Fruit fly (Drosophila melanogaster) whole organism, embryonic: ENCODE data around the gene Cep97.
A peak's percentile ranks its signal among the peaks of the same experiment; 100 is the strongest.

Source experiments
- ATbp ChIP-seq: fragments of 200-800 bp; sonication (Bioruptor generic); optimal IDR thresholded peaks from 2 replicates; lab custom pipeline; 2017; ENCODE audit warnings: missing biosample characterization, mild to moderate bottlenecking, missing genetic modification characterization, missing genetic modification reagents
- Ada2b ChIP-seq: fragments of 200-800 bp; sonication (Bioruptor generic); IDR thresholded peaks from 2 replicates; pipeline ENCODE4 v1.3.6; 2022; ENCODE audit warnings: missing biosample characterization, missing genetic modification characterization
- Asciz ChIP-seq: fragments of 200-800 bp; sonication (Bioruptor generic); optimal IDR thresholded peaks from 2 replicates; lab custom pipeline; 2017; ENCODE audit warnings: missing biosample characterization, mild to moderate bottlenecking, missing genetic modification characterization, missing genetic modification reagents
- Atf6 ChIP-seq: fragments of 200-800 bp; sonication (Bioruptor generic); IDR thresholded peaks from 2 replicates; pipeline ENCODE4 v1.3.6; 2022; ENCODE audit warnings: missing biosample characterization, missing genetic modification characterization
- BtbVII ChIP-seq: fragments of 200-800 bp; sonication (Bioruptor generic); optimal IDR thresholded peaks from 3 replicates; lab custom pipeline; 2017; ENCODE audit warnings: missing biosample characterization, mild to moderate bottlenecking, missing genetic modification characterization
- CG10267 ChIP-seq: fragments of 200-800 bp; sonication (Bioruptor generic); optimal IDR thresholded peaks from 2 replicates; lab custom pipeline; 2018; ENCODE audit warnings: missing biosample characterization, mild to moderate bottlenecking, missing genetic modification characterization, moderate library complexity
- CG11085 ChIP-seq: fragments of 200-800 bp; sonication (Bioruptor generic); IDR thresholded peaks from 2 replicates; pipeline ENCODE4 v1.3.6; 2022; ENCODE audit warnings: missing biosample characterization, missing genetic modification characterization
- CG13624 ChIP-seq: fragments of 200-800 bp; sonication (Bioruptor generic); optimal IDR thresholded peaks from 2 replicates; lab custom pipeline; 2016; ENCODE audit warnings: missing biosample characterization, missing genetic modification characterization
- CG14014 ChIP-seq: fragments of 200-800 bp; sonication (Bioruptor generic); IDR thresholded peaks from 2 replicates; pipeline ENCODE4 v1.3.6; 2022; ENCODE audit warnings: missing biosample characterization, missing genetic modification characterization
- CG15514 ChIP-seq: fragments of 200-800 bp; sonication (Bioruptor generic); optimal IDR thresholded peaks from 3 replicates; lab custom pipeline; 2017; ENCODE audit warnings: missing biosample characterization, missing genetic modification characterization, mild to moderate bottlenecking, moderate library complexity, missing genetic modification reagents
- CG17361 ChIP-seq: fragments of 200-800 bp; sonication (Bioruptor generic); IDR thresholded peaks from 3 replicates; pipeline ENCODE4 v1.3.6; 2022; ENCODE audit warnings: missing biosample characterization, missing genetic modification characterization
- CG17802 ChIP-seq: fragments of 200-800 bp; sonication (Bioruptor generic); optimal IDR thresholded peaks from 2 replicates; lab custom pipeline; 2018; ENCODE audit warnings: missing biosample characterization, mild to moderate bottlenecking, missing genetic modification characterization, moderate library complexity
- CG17829 ChIP-seq: fragments of 200-800 bp; optimal IDR thresholded peaks from 2 replicates; lab custom pipeline; 2019; ENCODE audit warnings: missing biosample characterization, mild to moderate bottlenecking, missing genetic modification characterization, moderate library complexity
- CG1832 ChIP-seq: fragments of 200-800 bp; sonication (Bioruptor generic); optimal IDR thresholded peaks from 2 replicates; lab custom pipeline; 2017; ENCODE audit warnings: missing biosample characterization, mild to moderate bottlenecking, missing genetic modification characterization, inconsistent platforms
- CG18599 ChIP-seq: fragments of 200-800 bp; sonication (Bioruptor generic); optimal IDR thresholded peaks from 3 replicates; lab custom pipeline; 2017; ENCODE audit warnings: missing biosample characterization, missing genetic modification characterization, mild to moderate bottlenecking, moderate library complexity, missing genetic modification reagents
- CG2712 ChIP-seq: fragments of 200-800 bp; optimal IDR thresholded peaks from 3 replicates; lab custom pipeline; 2019; ENCODE audit warnings: missing biosample characterization, mild to moderate bottlenecking, missing genetic modification characterization, moderate library complexity
- CG3281 ChIP-seq: fragments of 200-800 bp; sonication (Bioruptor generic); optimal IDR thresholded peaks from 3 replicates; lab custom pipeline; 2017; ENCODE audit warnings: missing biosample characterization, mild to moderate bottlenecking, missing genetic modification characterization
- CG3838 ChIP-seq: fragments of 200-800 bp; sonication (Bioruptor generic); optimal IDR thresholded peaks from 3 replicates; lab custom pipeline; 2016; ENCODE audit warnings: missing biosample characterization, missing genetic modification characterization
- CG4328 ChIP-seq: fragments of 200-800 bp; sonication (Bioruptor generic); optimal IDR thresholded peaks from 3 replicates; lab custom pipeline; 2017; ENCODE audit warnings: missing biosample characterization, missing genetic modification reagents, missing genetic modification characterization
- CG4424 ChIP-seq: fragments of 200-800 bp; sonication (Bioruptor generic); optimal IDR thresholded peaks from 3 replicates; lab custom pipeline; 2016; ENCODE audit warnings: missing biosample characterization, missing genetic modification characterization
- CG7745 ChIP-seq: fragments of 200-800 bp; sonication (Bioruptor generic); optimal IDR thresholded peaks from 2 replicates; lab custom pipeline; 2018; ENCODE audit warnings: missing biosample characterization, mild to moderate bottlenecking, missing genetic modification characterization, moderate library complexity
- CG9437 ChIP-seq: fragments of 200-800 bp; sonication (Bioruptor generic); optimal IDR thresholded peaks from 2 replicates; lab custom pipeline; 2018; ENCODE audit warnings: missing biosample characterization, mild to moderate bottlenecking, missing genetic modification characterization
- CG9932 ChIP-seq: fragments of 200-800 bp; sonication (Bioruptor generic); IDR thresholded peaks from 2 replicates; pipeline ENCODE4 v1.3.6; 2022; ENCODE audit warnings: missing biosample characterization, missing genetic modification characterization
- CHES-1-like ChIP-seq: fragments of 200-800 bp; sonication (Bioruptor generic); optimal IDR thresholded peaks from 2 replicates; lab custom pipeline; 2016; ENCODE audit warnings: missing biosample characterization, missing genetic modification characterization
- Chrac-16 ChIP-seq: fragments of 200-800 bp; sonication (Bioruptor generic); optimal IDR thresholded peaks from 3 replicates; lab custom pipeline; 2016; ENCODE audit warnings: missing biosample characterization, missing genetic modification characterization
- D ChIP-seq, 2 experiments: fragments of 200-800 bp in 1 of 2; fragments of >200 bp in 1 of 2; sonication (Bioruptor generic) in 1 of 2; optimal IDR thresholded peaks; 2 replicates in 1 of 2; 3 replicates in 1 of 2; lab custom pipeline; 2017; ENCODE audit warnings: mild to moderate bottlenecking in 1 of 2, missing biosample characterization in 1 of 2, missing genetic modification characterization in 1 of 2, missing genetic modification reagents in 1 of 2
- Elba2 ChIP-seq: fragments of 200-800 bp; sonication (Bioruptor generic); optimal IDR thresholded peaks from 3 replicates; lab custom pipeline; 2016; ENCODE audit warnings: missing biosample characterization, missing genetic modification characterization
- Fer3 ChIP-seq: fragments of 200-800 bp; sonication (Bioruptor generic); optimal IDR thresholded peaks from 2 replicates; lab custom pipeline; 2018; ENCODE audit warnings: missing biosample characterization, mild to moderate bottlenecking, missing genetic modification characterization, moderate library complexity
- Hmr ChIP-seq: fragments of 200-800 bp; sonication (Bioruptor generic); optimal IDR thresholded peaks from 3 replicates; lab custom pipeline; 2017; ENCODE audit warnings: mild to moderate bottlenecking, missing biosample characterization, missing genetic modification reagents, missing genetic modification characterization
- MBD-R2 ChIP-seq: fragments of 200-800 bp; sonication (Bioruptor generic); IDR thresholded peaks from 2 replicates; pipeline ENCODE4 v1.3.6; 2022; ENCODE audit warnings: missing biosample characterization, missing genetic modification characterization
- Med ChIP-seq: fragments of 200-800 bp; sonication (Bioruptor generic); peaks from one replicate; lab custom pipeline; 2016; ENCODE audit warnings: missing biosample characterization, missing genetic modification characterization, mild to moderate bottlenecking, inconsistent platforms, moderate library complexity
- Rfx ChIP-seq: fragments of 200-800 bp; sonication (Bioruptor generic); IDR thresholded peaks from 2 replicates; pipeline ENCODE4 v1.3.6; 2022; ENCODE audit warnings: missing biosample characterization, missing genetic modification characterization
- Stat92E ChIP-seq, 3 experiments: fragments of >200 bp in 2 of 3; fragments of 200-800 bp in 1 of 3; sonication (Bioruptor generic) in 1 of 3; optimal IDR thresholded peaks; 2 replicates each; lab custom pipeline; 2017 to 2019; ENCODE audit warnings: missing biosample characterization in 3 of 3, missing genetic modification characterization in 3 of 3, mild to moderate bottlenecking in 1 of 3, moderate library complexity in 1 of 3
- cwo ChIP-seq: fragments of 200-800 bp; sonication (Bioruptor generic); optimal IDR thresholded peaks from 3 replicates; lab custom pipeline; 2017; ENCODE audit warnings: missing biosample characterization, missing genetic modification characterization, mild to moderate bottlenecking, moderate library complexity, missing genetic modification reagents
- dmrt99B ChIP-seq: fragments of 200-800 bp; sonication (Bioruptor generic); optimal IDR thresholded peaks from 2 replicates; lab custom pipeline; 2018; ENCODE audit warnings: missing biosample characterization, mild to moderate bottlenecking, missing genetic modification characterization, moderate library complexity
- dpn ChIP-seq, 2 experiments: fragments of 200-800 bp; sonication (Bioruptor generic); optimal IDR thresholded peaks; 3 replicates each; lab custom pipeline; 2016; ENCODE audit warnings: missing biosample characterization in 2 of 2, missing genetic modification characterization in 2 of 2
- ind ChIP-seq: fragments of 200-800 bp; sonication (Bioruptor generic); optimal IDR thresholded peaks from 3 replicates; lab custom pipeline; 2016; ENCODE audit warnings: missing biosample characterization, missing genetic modification characterization
- lbe ChIP-seq: fragments of 200-800 bp; sonication (Bioruptor generic); optimal IDR thresholded peaks from 2 replicates; lab custom pipeline; 2016; ENCODE audit warnings: missing biosample characterization, mild to moderate bottlenecking, missing genetic modification characterization
- maf-S ChIP-seq: fragments of 200-800 bp; sonication (Bioruptor generic); optimal IDR thresholded peaks from 2 replicates; lab custom pipeline; 2016; ENCODE audit warnings: missing biosample characterization, missing genetic modification characterization
- mam ChIP-seq: fragments of 200-800 bp; sonication (Bioruptor generic); optimal IDR thresholded peaks from 3 replicates; lab custom pipeline; 2016; ENCODE audit warnings: missing biosample characterization, missing genetic modification characterization
- mirr ChIP-seq: fragments of 200-800 bp; sonication (Bioruptor generic); optimal IDR thresholded peaks from 3 replicates; lab custom pipeline; 2018; ENCODE audit warnings: missing biosample characterization, mild to moderate bottlenecking, missing genetic modification characterization
- nmo ChIP-seq: fragments of 200-800 bp; sonication (Bioruptor generic); optimal IDR thresholded peaks from 2 replicates; lab custom pipeline; 2018; ENCODE audit warnings: missing biosample characterization, mild to moderate bottlenecking, missing genetic modification characterization, moderate library complexity
- phol ChIP-seq: fragments of 200-800 bp; sonication (Bioruptor generic); optimal IDR thresholded peaks from 3 replicates; lab custom pipeline; 2018; ENCODE audit warnings: missing biosample characterization, mild to moderate bottlenecking, missing genetic modification characterization, moderate library complexity
- schlank ChIP-seq: fragments of 200-800 bp; sonication (Bioruptor generic); optimal IDR thresholded peaks from 2 replicates; lab custom pipeline; 2018; ENCODE audit warnings: missing biosample characterization, mild to moderate bottlenecking, missing genetic modification characterization
- scrt ChIP-seq: fragments of 200-800 bp; sonication (Bioruptor generic); optimal IDR thresholded peaks from 2 replicates; lab custom pipeline; 2018; ENCODE audit warnings: missing biosample characterization, mild to moderate bottlenecking, missing genetic modification characterization, moderate library complexity
- slp2 ChIP-seq: fragments of 200-800 bp; sonication (Bioruptor generic); optimal IDR thresholded peaks from 2 replicates; lab custom pipeline; 2016; ENCODE audit warnings: missing biosample characterization, missing genetic modification characterization
- sug ChIP-seq: fragments of 200-800 bp; optimal IDR thresholded peaks from 2 replicates; lab custom pipeline; 2019; ENCODE audit warnings: missing biosample characterization, mild to moderate bottlenecking, missing genetic modification characterization, moderate library complexity
- tio ChIP-seq: fragments of 200-800 bp; sonication (Bioruptor generic); optimal IDR thresholded peaks from 2 replicates; lab custom pipeline; 2017; ENCODE audit warnings: missing biosample characterization, missing genetic modification characterization, inconsistent platforms
- wek ChIP-seq: fragments of 200-800 bp; sonication (Bioruptor generic); optimal IDR thresholded peaks from 3 replicates; lab custom pipeline; 2018; ENCODE audit warnings: missing biosample characterization, mild to moderate bottlenecking, missing genetic modification characterization, moderate library complexity

Gene Cep97

DNA sequence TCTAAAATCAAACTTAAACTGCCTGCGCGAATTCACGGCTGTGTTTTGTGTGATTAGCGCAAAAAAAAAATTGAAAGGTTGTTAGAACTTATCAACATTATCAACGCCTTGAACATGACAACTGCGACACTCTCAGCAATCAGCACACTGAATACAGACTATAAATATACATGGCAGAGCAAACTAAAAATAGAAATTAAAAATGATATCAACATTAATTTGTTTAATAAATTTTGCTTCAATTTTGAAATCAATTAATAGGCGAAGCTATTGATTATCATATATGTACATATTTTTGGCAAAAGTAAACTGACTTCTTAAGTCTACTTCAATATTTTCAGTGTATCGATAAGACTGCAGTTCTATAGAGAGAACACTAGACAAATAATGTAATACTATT lies 12.6 kb downstream of the Cep97 start (continued):
- TF ChIP-seq Stat92E (GFP tag; optimal IDR thresholded peaks at IDR 0.05; lab: Kevin White, UChicago) (no peak), Med (peak; percentile 68), CG4328 (no peak), lbe (GFP tag; lab: Kevin White, UChicago) (peak; percentile 58), Chrac-16 (no peak), CG10267 (tag; lab: Kevin White, UChicago) (peak; percentile 23), Asciz (GFP tag; lab: Kevin White, UChicago) (no peak), D (optimal IDR thresholded peaks at IDR 0.05; lab: Kevin White, UChicago) (no peak), D (GFP tag; optimal IDR thresholded peaks at IDR 0.05; lab: Kevin White, UChicago) (no peak), cwo (GFP tag; lab: Kevin White, UChicago) (peak; percentile 34), CG4424 (GFP tag; lab: Kevin White, UChicago) (peak; percentile 8), sug (tag; lab: Kevin White, UChicago) (peak; percentile 32), CG13624 (GFP tag; lab: Kevin White, UChicago) (peak; percentile 48), ATbp (GFP tag; lab: Kevin White, UChicago) (no peak), BtbVII (GFP tag; lab: Kevin White, UChicago) (peak; percentile 35), Fer3 (tag; lab: Kevin White, UChicago) (peak; percentile 72), CG17802 (tag; lab: Kevin White, UChicago) (no peak), Ada2b (GFP tag; lab: Robert Waterston, UW) (0 out of 2 replicates have a peak, but pooled peaks have one; percentile 49), wek (GFP tag; lab: Kevin White, UChicago) (no peak), dpn (GFP tag; optimal IDR thresholded peaks at IDR 0.05; lab: Kevin White, UChicago) (peak; percentile 18 to 20), CHES-1-like (GFP tag; lab: Kevin White, UChicago) (no peak), Rfx (GFP tag; lab: Robert Waterston, UW) (0 out of 2 replicates have a peak, but pooled peaks have one; percentile 31), mam (GFP tag; lab: Kevin White, UChicago) (peak; percentile 42), CG17829 (peak; percentile 7), nmo (GFP tag; lab: Kevin White, UChicago) (peak; percentile 17), MBD-R2 (GFP tag; lab: Robert Waterston, UW) (peak; percentile 33; the same call in 1 of the 2 replicates), CG9437 (GFP tag; lab: Kevin White, UChicago) (no peak), maf-S (GFP tag; lab: Kevin White, UChicago) (no peak), CG1832 (GFP tag; lab: Kevin White, UChicago) (no peak), Hmr (GFP tag; lab: Kevin White, UChicago) (peak; percentile 30), Elba2 (GFP tag; lab: Kevin White, UChicago) (no peak), CG14014 (GFP tag; lab: Robert Waterston, UW) (peak; percentile 29; the same call in 1 of the 2 replicates), slp2 (GFP tag; lab: Kevin White, UChicago) (no peak), CG3838 (GFP tag; lab: Kevin White, UChicago) (no peak), CG18599 (GFP tag; lab: Kevin White, UChicago) (peak; percentile 77), tio (GFP tag; lab: Kevin White, UChicago) (peak; percentile 11), schlank (no peak), CG2712 (tag; lab: Kevin White, UChicago) (peak; percentile 35), Atf6 (GFP tag; lab: Robert Waterston, UW) (peak; percentile 75), CG9932 (GFP tag; lab: Robert Waterston, UW) (peak; percentile 58), CG11085 (GFP tag; lab: Robert Waterston, UW) (peak; percentile 40; the same call in 1 of the 2 replicates), dmrt99B (tag; lab: Kevin White, UChicago) (peak; percentile 18), scrt (GFP tag; lab: Kevin White, UChicago) (peak; percentile 4), CG3281 (GFP tag; lab: Kevin White, UChicago) (peak; percentile 67), mirr (peak; percentile 27), ind (GFP tag; lab: Kevin White, UChicago) (peak; percentile 48), phol (tag; lab: Kevin White, UChicago) (peak; percentile 18), CG15514 (GFP tag; lab: Kevin White, UChicago) (peak; percentile 28), CG17361 (GFP tag; lab: Robert Waterston, UW) (0 out of 3 replicates have a peak, but pooled peaks have one; percentile 26), CG7745 (tag; lab: Kevin White, UChicago) (no peak)
